Worm (Caenorhabditis elegans) whole organism, midembryonic: ENCODE data around the gene T23B7.2.

Experiments
- T22C8.4 ChIP-seq: fragments of 200-800 bp; sonication (Bioruptor generic); IDR thresholded peaks from 2 replicates; pipeline ENCODE4 v1.3.6; 2022; ENCODE audit warnings: missing genetic modification characterization, missing compliant biosample characterization
- cog-1 ChIP-seq: sonication (generic microtip); optimal IDR thresholded peaks from 2 replicates; lab custom pipeline; 2016; ENCODE audit warnings: missing genetic modification characterization, missing compliant biosample characterization
- flt-1 ChIP-seq: fragments of 200-800 bp; sonication (Bioruptor generic); IDR thresholded peaks from 2 replicates; pipeline ENCODE4 v1.3.6; 2022; ENCODE audit warnings: missing genetic modification characterization, missing compliant biosample characterization
- med-1 ChIP-seq: sonication (generic microtip); optimal IDR thresholded peaks from 2 replicates; lab custom pipeline; 2017; ENCODE audit warnings: missing genetic modification characterization, mild to moderate bottlenecking, missing compliant biosample characterization, antibody characterized with exemption, missing genetic modification reagents; ENCODE audit not compliant: insufficient read depth
- ref-1 ChIP-seq: fragments of 200-800 bp; sonication (Bioruptor generic); conservative IDR thresholded peaks from 2 replicates; pipeline ENCODE4 v1.3.6; 2022; ENCODE audit warnings: missing genetic modification reagents, missing genetic modification characterization, missing compliant biosample characterization
- tab-1 ChIP-seq: fragments of 200-800 bp; sonication (Bioruptor generic); IDR thresholded peaks from 2 replicates; pipeline ENCODE4 v1.3.6; 2022; ENCODE audit warnings: missing genetic modification characterization, missing compliant biosample characterization
- ztf-23 ChIP-seq: fragments of 200-800 bp; sonication (Bioruptor generic); IDR thresholded peaks from 2 replicates; pipeline ENCODE4 v1.3.6; 2022; ENCODE audit warnings: missing genetic modification reagents, missing genetic modification characterization, missing compliant biosample characterization
- ztf-29 ChIP-seq: fragments of 200-800 bp; sonication (Bioruptor generic); IDR thresholded peaks from 2 replicates; pipeline ENCODE4 v1.3.6; 2022; ENCODE audit warnings: missing genetic modification reagents, missing genetic modification characterization, missing compliant biosample characterization

- TF ChIP-seq T22C8.4 (GFP tag; lab: Robert Waterston, UW) (no peak), tab-1 (no peak), med-1 (GFP tag; lab: Kevin White, UChicago) (no peak), ztf-23 (GFP tag; lab: Robert Waterston, UW) (no peak), flt-1 (no peak), cog-1 (no peak), ztf-29 (GFP tag; lab: Robert Waterston, UW) (no peak), ref-1 (GFP tag; lab: Robert Waterston, UW) (no peak)
Observed at ce11 chrII:4856113-4856512, 14.1 kb upstream of the T23B7.2 start.
